Fruit fly (Drosophila melanogaster) whole organism, pupa: ENCODE measurements around the gene CG14907.

Source experiments
- CG14655 ChIP-seq: fragments of 200-800 bp; sonication (Bioruptor generic); optimal IDR thresholded peaks from 3 replicates; lab custom pipeline; 2017; ENCODE audit warnings: mild to moderate bottlenecking, missing biosample characterization, missing genetic modification reagents, missing genetic modification characterization
- CG15710 ChIP-seq: fragments of 200-800 bp; sonication (Bioruptor generic); optimal IDR thresholded peaks from 2 replicates; lab custom pipeline; 2018; ENCODE audit warnings: missing biosample characterization, mild to moderate bottlenecking, missing genetic modification characterization, moderate library complexity
- CG34367 ChIP-seq: fragments of 200-800 bp; sonication (Bioruptor generic); optimal IDR thresholded peaks from 2 replicates; lab custom pipeline; 2018; ENCODE audit warnings: missing biosample characterization, mild to moderate bottlenecking, missing genetic modification characterization
- CG8159 ChIP-seq: fragments of 200-800 bp; sonication (Bioruptor generic); optimal IDR thresholded peaks from 3 replicates; lab custom pipeline; 2018; ENCODE audit warnings: missing biosample characterization, mild to moderate bottlenecking, missing genetic modification characterization, moderate library complexity
- D1 ChIP-seq: fragments of 200-800 bp; sonication (Bioruptor generic); optimal IDR thresholded peaks from 2 replicates; lab custom pipeline; 2018; ENCODE audit warnings: missing biosample characterization, mild to moderate bottlenecking, missing genetic modification characterization, moderate library complexity
- rn ChIP-seq: fragments of 200-800 bp; sonication (Bioruptor generic); IDR thresholded peaks from 2 replicates; pipeline ENCODE4 v1.3.6; 2022; ENCODE audit warnings: missing biosample characterization, missing genetic modification characterization

dm6 chr3R:16608920-16609319 is 43.2 kb downstream of the CG14907 start, which contains the start of gene NPF:
- TF ChIP-seq rn (GFP tag; lab: Robert Waterston, UW) (no peak), CG15710 (no peak), CG14655 (no peak), D1 (tag; lab: Kevin White, UChicago) (no peak), CG34367 (tag; lab: Kevin White, UChicago) (no peak), CG8159 (tag; lab: Kevin White, UChicago) (no peak)
